Fruit fly (Drosophila melanogaster): ENCODE data around the gene Pex3.

DNA sequence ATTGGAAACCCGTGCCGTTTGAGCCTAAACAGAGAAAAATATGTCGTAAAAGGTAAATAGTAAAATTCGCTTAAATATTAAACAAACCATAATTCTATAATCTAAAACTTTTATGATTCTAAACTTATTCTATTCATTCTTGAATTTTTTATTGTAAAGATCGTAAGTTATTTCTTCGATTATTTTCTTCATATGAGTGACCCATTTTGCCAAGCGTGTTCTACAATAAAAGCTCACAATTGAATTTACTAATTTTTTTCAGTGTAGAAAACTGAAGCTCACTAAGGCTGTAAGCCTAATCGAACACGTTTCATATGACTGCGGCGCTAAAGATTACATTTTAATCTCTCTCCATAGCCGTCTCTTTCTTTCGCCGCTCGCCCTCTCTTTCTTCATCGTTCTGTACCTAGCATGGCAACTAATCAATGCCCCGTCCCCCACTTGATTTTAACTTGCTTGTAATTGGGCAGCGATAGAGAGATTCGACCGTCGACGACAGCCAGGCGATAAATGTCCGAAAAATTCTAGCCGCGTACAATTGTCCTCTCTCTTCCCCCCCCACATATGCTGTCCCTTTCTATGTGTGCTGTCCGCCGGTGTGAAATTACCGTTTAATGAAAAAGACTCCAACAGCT, 27.7 kb downstream of the Pex3 start:
- no peak for TF ChIP-seq CG11617 (GFP tag; optimal IDR thresholded peaks at IDR 0.05)
- no peak for TF ChIP-seq kay (GFP tag; ENCODE audit: borderline replicate concordance)
- no peak for TF ChIP-seq CG5204 (GFP tag; optimal IDR thresholded peaks at IDR 0.05)
- TF ChIP-seq ovo (GFP tag; optimal IDR thresholded peaks at IDR 0.05) = no peak
- no peak for TF ChIP-seq cic (GFP tag; optimal IDR thresholded peaks at IDR 0.05)
- TF ChIP-seq Mnt (GFP tag; optimal IDR thresholded peaks at IDR 0.05) = no peak
- TF ChIP-seq CG12768 (GFP tag; optimal IDR thresholded peaks at IDR 0.05) = no peak
- TF ChIP-seq Hr96 (GFP tag; optimal IDR thresholded peaks at IDR 0.05) = no peak
